Worm (Caenorhabditis elegans) whole organism, L2 larva: ENCODE measurements around the gene F58B3.6.

Experiments used
- C34F6.9 ChIP-seq: fragments of 150-350 bp; optimal IDR thresholded peaks from 2 replicates; lab custom pipeline; 2014; ENCODE audit warnings: missing biosample characterization, missing genetic modification characterization
- F13H6.1 ChIP-seq: sonication (generic microtip); optimal IDR thresholded peaks from 2 replicates; lab custom pipeline; 2016; ENCODE audit warnings: missing genetic modification characterization, missing compliant biosample characterization
- R02D3.7 ChIP-seq: fragments of 150-350 bp; optimal IDR thresholded peaks from 2 replicates; lab custom pipeline; 2014; ENCODE audit warnings: missing biosample characterization, missing genetic modification characterization
- Y55F3AM.14 ChIP-seq: fragments of 200-800 bp; sonication (Bioruptor generic); optimal IDR thresholded peaks from 2 replicates; lab custom pipeline; 2018; ENCODE audit warnings: mild to moderate bottlenecking, missing genetic modification characterization, missing compliant biosample characterization
- ZK546.5 ChIP-seq: sonication (generic microtip); optimal IDR thresholded peaks from 2 replicates; lab custom pipeline; 2017; ENCODE audit warnings: missing biosample characterization, missing genetic modification characterization
- alr-1 ChIP-seq: fragments of 150-350 bp; optimal IDR thresholded peaks from 2 replicates; lab custom pipeline; 2014; ENCODE audit warnings: missing biosample characterization, missing genetic modification characterization
- aly-2 ChIP-seq: fragments of 150-350 bp; optimal IDR thresholded peaks from 2 replicates; lab custom pipeline; 2014; ENCODE audit warnings: missing biosample characterization, missing genetic modification characterization
- ama-1 ChIP-seq: fragments of 150-350 bp; optimal IDR thresholded peaks from 2 replicates; lab custom pipeline; 2018; ENCODE audit warnings: inconsistent platforms
- blmp-1 ChIP-seq: sonication (generic microtip); optimal IDR thresholded peaks from 2 replicates; lab custom pipeline; 2017; ENCODE audit warnings: missing genetic modification characterization, mild to moderate bottlenecking, missing compliant biosample characterization, antibody characterized with exemption, moderate library complexity; ENCODE audit not compliant: insufficient read depth
- ceh-16 ChIP-seq: fragments of 150-350 bp; optimal IDR thresholded peaks from 2 replicates; lab custom pipeline; 2014; ENCODE audit warnings: missing biosample characterization, missing genetic modification characterization
- ceh-82 ChIP-seq: fragments of 150-350 bp; optimal IDR thresholded peaks from 2 replicates; lab custom pipeline; 2014; ENCODE audit warnings: missing biosample characterization, missing genetic modification characterization
- crh-2 ChIP-seq: sonication (generic microtip); optimal IDR thresholded peaks from 2 replicates; lab custom pipeline; 2017; ENCODE audit warnings: missing biosample characterization, missing genetic modification characterization
- dmd-4 ChIP-seq: sonication (generic microtip); optimal IDR thresholded peaks from 2 replicates; lab custom pipeline; 2017; ENCODE audit warnings: missing biosample characterization, missing genetic modification characterization
- egl-27 ChIP-seq: sonication (generic microtip); optimal IDR thresholded peaks from 3 replicates; lab custom pipeline; 2017; ENCODE audit warnings: missing biosample characterization, missing genetic modification reagents, missing genetic modification characterization
- elt-1 ChIP-seq: fragments of 150-350 bp; optimal IDR thresholded peaks from 2 replicates; lab custom pipeline; 2014; ENCODE audit warnings: missing biosample characterization, missing genetic modification characterization
- elt-3 ChIP-seq: sonication (generic microtip); optimal IDR thresholded peaks from 2 replicates; lab custom pipeline; 2017; ENCODE audit warnings: missing biosample characterization, missing genetic modification characterization
- fos-1 ChIP-seq: fragments of 150-350 bp; optimal IDR thresholded peaks from 2 replicates; lab custom pipeline; 2014; ENCODE audit warnings: missing biosample characterization, missing genetic modification characterization
- gmeb-1 ChIP-seq: fragments of 150-350 bp; optimal IDR thresholded peaks from 2 replicates; lab custom pipeline; 2014; ENCODE audit warnings: missing biosample characterization, missing genetic modification characterization
- lin-11 ChIP-seq: fragments of 150-350 bp; sonication (generic microtip); optimal IDR thresholded peaks from 2 replicates; lab custom pipeline; 2014; ENCODE audit warnings: missing biosample characterization, missing genetic modification characterization, inconsistent platforms, mixed read lengths
- lin-13 ChIP-seq: fragments of 150-350 bp; optimal IDR thresholded peaks from 2 replicates; lab custom pipeline; 2014; ENCODE audit warnings: missing biosample characterization, missing genetic modification reagents, missing genetic modification characterization
- lin-39 ChIP-seq: fragments of 150-350 bp; optimal IDR thresholded peaks from 2 replicates; lab custom pipeline; 2014; ENCODE audit warnings: missing biosample characterization, missing genetic modification reagents, missing genetic modification characterization
- lsy-2 ChIP-seq, 2 experiments: fragments of 150-350 bp in 1 of 2; sonication (generic microtip) in 1 of 2; optimal IDR thresholded peaks; 2 replicates each; lab custom pipeline; 2014 to 2017; ENCODE audit warnings: missing biosample characterization in 2 of 2, missing genetic modification characterization in 2 of 2
- mab-5 ChIP-seq: fragments of 150-350 bp; optimal IDR thresholded peaks from 2 replicates; lab custom pipeline; 2014; ENCODE audit warnings: missing biosample characterization, missing genetic modification characterization
- mbf-1 ChIP-seq: sonication (generic microtip); optimal IDR thresholded peaks from 2 replicates; lab custom pipeline; 2017; ENCODE audit warnings: missing biosample characterization, missing genetic modification characterization
- mdl-1 ChIP-seq, 2 experiments: fragments of 150-350 bp in 1 of 2; sonication (generic microtip) in 1 of 2; optimal IDR thresholded peaks; 2 replicates each; lab custom pipeline; 2017; ENCODE audit warnings: missing biosample characterization in 2 of 2, missing genetic modification characterization in 2 of 2
- nhr-10 ChIP-seq: sonication (generic microtip); optimal IDR thresholded peaks from 2 replicates; lab custom pipeline; 2017; ENCODE audit warnings: missing biosample characterization, missing genetic modification characterization
- nhr-11 ChIP-seq: fragments of 150-350 bp; optimal IDR thresholded peaks from 2 replicates; lab custom pipeline; 2014; ENCODE audit warnings: missing biosample characterization, missing genetic modification characterization
- nhr-129 ChIP-seq: fragments of 150-350 bp; optimal IDR thresholded peaks from 2 replicates; lab custom pipeline; 2014; ENCODE audit warnings: missing biosample characterization, missing genetic modification characterization
- nhr-21 ChIP-seq: fragments of 150-350 bp; optimal IDR thresholded peaks from 2 replicates; lab custom pipeline; 2014; ENCODE audit warnings: missing biosample characterization, missing genetic modification characterization
- nhr-23 ChIP-seq: fragments of 150-350 bp; optimal IDR thresholded peaks from 2 replicates; lab custom pipeline; 2014; ENCODE audit warnings: missing biosample characterization, missing genetic modification reagents, missing genetic modification characterization
- nhr-237 ChIP-seq: fragments of 150-350 bp; optimal IDR thresholded peaks from 2 replicates; lab custom pipeline; 2014; ENCODE audit warnings: missing biosample characterization, missing genetic modification characterization
- nhr-25 ChIP-seq: fragments of 150-350 bp; sonication (generic microtip); optimal IDR thresholded peaks from 3 replicates; lab custom pipeline; 2014; ENCODE audit warnings: missing biosample characterization, missing genetic modification characterization
- nhr-6 ChIP-seq: fragments of 150-350 bp; optimal IDR thresholded peaks from 2 replicates; lab custom pipeline; 2014; ENCODE audit warnings: missing biosample characterization, missing genetic modification characterization
- nhr-77 ChIP-seq: fragments of 150-350 bp; optimal IDR thresholded peaks from 2 replicates; lab custom pipeline; 2014; ENCODE audit warnings: missing biosample characterization, missing genetic modification characterization
- peb-1 ChIP-seq: fragments of 150-350 bp; optimal IDR thresholded peaks from 2 replicates; lab custom pipeline; 2014; ENCODE audit warnings: missing biosample characterization, missing genetic modification characterization
- sem-4 ChIP-seq: fragments of 150-350 bp; optimal IDR thresholded peaks from 2 replicates; lab custom pipeline; 2014; ENCODE audit warnings: missing biosample characterization, missing genetic modification reagents, missing genetic modification characterization
- skn-1 ChIP-seq: sonication (generic microtip); optimal IDR thresholded peaks from 2 replicates; lab custom pipeline; 2017; ENCODE audit warnings: missing biosample characterization, missing genetic modification characterization
- sma-3 ChIP-seq: sonication (generic microtip); optimal IDR thresholded peaks from 2 replicates; lab custom pipeline; 2016; ENCODE audit warnings: missing genetic modification reagents, missing genetic modification characterization, missing compliant biosample characterization
- sma-9 ChIP-seq, 2 experiments: fragments of 150-350 bp in 1 of 2; sonication (generic microtip) in 1 of 2; optimal IDR thresholded peaks; 2 replicates each; lab custom pipeline; 2014 to 2016; ENCODE audit warnings: missing genetic modification characterization in 2 of 2, mild to moderate bottlenecking in 1 of 2, missing biosample characterization in 1 of 2, missing compliant biosample characterization in 1 of 2, missing genetic modification reagents in 1 of 2, moderate library complexity in 1 of 2
- snpc-4 ChIP-seq: fragments of 150-350 bp; optimal IDR thresholded peaks from 2 replicates; lab custom pipeline; 2014; ENCODE audit warnings: missing biosample characterization, missing genetic modification characterization
- unc-39 ChIP-seq: fragments of 150-350 bp; optimal IDR thresholded peaks from 2 replicates; lab custom pipeline; 2014; ENCODE audit warnings: missing biosample characterization, missing genetic modification characterization
- unc-55 ChIP-seq: fragments of 150-350 bp; sonication (generic microtip); optimal IDR thresholded peaks from 3 replicates; lab custom pipeline; 2014; ENCODE audit warnings: missing biosample characterization, missing genetic modification reagents, missing genetic modification characterization
- unc-62 ChIP-seq: fragments of 150-350 bp; optimal IDR thresholded peaks from 2 replicates; lab custom pipeline; 2014; ENCODE audit warnings: missing biosample characterization, missing genetic modification reagents, missing genetic modification characterization
- ztf-1 ChIP-seq: fragments of 200-800 bp; sonication (Bioruptor generic); conservative IDR thresholded peaks from 2 replicates; pipeline ENCODE4 v1.3.6; 2022; ENCODE audit warnings: missing genetic modification characterization, missing compliant biosample characterization
- ztf-11 ChIP-seq: sonication (generic microtip); optimal IDR thresholded peaks from 2 replicates; lab custom pipeline; 2017; ENCODE audit warnings: missing biosample characterization, missing genetic modification characterization
- ztf-4 ChIP-seq: fragments of 150-350 bp; optimal IDR thresholded peaks from 2 replicates; lab custom pipeline; 2014; ENCODE audit warnings: missing biosample characterization, missing genetic modification characterization

Gene F58B3.6

DNA sequence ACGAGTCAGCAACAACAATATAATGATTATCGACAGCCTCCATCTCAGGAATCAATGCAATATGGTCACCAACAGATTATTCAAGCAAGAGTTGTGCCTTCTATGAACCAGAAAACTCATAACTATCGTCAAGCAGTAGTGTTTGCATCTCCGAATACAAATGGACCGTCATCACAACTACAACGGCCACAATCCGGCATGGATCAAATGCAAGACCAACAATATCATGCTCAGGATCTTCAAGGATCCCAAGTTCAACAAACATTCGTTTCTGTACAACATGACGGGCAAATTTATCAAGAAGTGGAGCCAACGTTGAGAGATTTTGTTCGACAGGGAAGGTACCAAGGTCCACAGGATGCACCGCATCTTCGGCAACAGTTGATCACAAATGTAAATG lies 39.4 kb upstream of the F58B3.6 start:
- TF ChIP-seq lin-11 (tag; lab: Kevin White, UChicago) = no peak
- TF ChIP-seq nhr-11 (tag; lab: Kevin White, UChicago) = no peak
- no peak for TF ChIP-seq nhr-77
- TF ChIP-seq unc-62 (GFP tag; lab: Kevin White, UChicago) = no peak
- no peak for TF ChIP-seq nhr-129
- TF ChIP-seq nhr-237 (tag; lab: Kevin White, UChicago) = no peak
- no peak for TF ChIP-seq dmd-4
- TF ChIP-seq ama-1 (lab: Kevin White, UChicago) = no peak
- no peak for TF ChIP-seq sem-4 (tag; lab: Kevin White, UChicago)
- TF ChIP-seq mdl-1 (tag; optimal IDR thresholded peaks at IDR 0.05; lab: Kevin White, UChicago) = no peak
- TF ChIP-seq sma-3 (GFP tag; lab: Kevin White, UChicago) = no peak
- no peak for TF ChIP-seq nhr-10 (tag; lab: Kevin White, UChicago)
- no peak for TF ChIP-seq F13H6.1 (tag; lab: Kevin White, UChicago)
- no peak for TF ChIP-seq nhr-23 (tag; lab: Kevin White, UChicago)
- no peak for TF ChIP-seq mbf-1
- TF ChIP-seq egl-27 = no peak
- TF ChIP-seq nhr-25 (tag; lab: Kevin White, UChicago) = no peak
- no peak for TF ChIP-seq skn-1 (tag; lab: Kevin White, UChicago)

DNA sequence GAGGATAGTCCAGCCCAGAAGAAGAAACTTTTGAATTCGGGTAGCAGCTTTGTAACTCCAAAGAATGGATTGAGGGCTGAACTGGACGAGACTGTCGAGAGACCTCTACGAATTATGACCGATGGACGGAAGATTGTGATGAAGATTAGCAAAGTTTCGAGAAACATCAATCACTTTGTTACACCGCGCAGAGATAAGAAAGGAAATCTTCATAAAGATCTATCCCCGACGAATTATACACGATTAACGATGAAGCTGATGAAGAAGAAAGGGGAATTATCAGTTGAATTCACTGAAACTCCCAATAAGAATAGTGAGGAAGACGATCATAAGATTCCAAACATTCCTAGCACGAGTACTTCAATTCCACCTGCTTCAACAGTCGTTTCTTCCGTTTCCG lies 36.7 kb upstream of the F58B3.6 start:
- TF ChIP-seq nhr-6 (tag; lab: Kevin White, UChicago) (no peak), lin-39 (tag; lab: Kevin White, UChicago) (no peak), ceh-16 (peak; percentile 7), elt-1 (peak; percentile 47), nhr-10 (tag; lab: Kevin White, UChicago) (no peak), snpc-4 (tag; lab: Kevin White, UChicago) (no peak), C34F6.9 (tag; lab: Kevin White, UChicago) (no peak), nhr-11 (tag; lab: Kevin White, UChicago) (no peak)

DNA sequence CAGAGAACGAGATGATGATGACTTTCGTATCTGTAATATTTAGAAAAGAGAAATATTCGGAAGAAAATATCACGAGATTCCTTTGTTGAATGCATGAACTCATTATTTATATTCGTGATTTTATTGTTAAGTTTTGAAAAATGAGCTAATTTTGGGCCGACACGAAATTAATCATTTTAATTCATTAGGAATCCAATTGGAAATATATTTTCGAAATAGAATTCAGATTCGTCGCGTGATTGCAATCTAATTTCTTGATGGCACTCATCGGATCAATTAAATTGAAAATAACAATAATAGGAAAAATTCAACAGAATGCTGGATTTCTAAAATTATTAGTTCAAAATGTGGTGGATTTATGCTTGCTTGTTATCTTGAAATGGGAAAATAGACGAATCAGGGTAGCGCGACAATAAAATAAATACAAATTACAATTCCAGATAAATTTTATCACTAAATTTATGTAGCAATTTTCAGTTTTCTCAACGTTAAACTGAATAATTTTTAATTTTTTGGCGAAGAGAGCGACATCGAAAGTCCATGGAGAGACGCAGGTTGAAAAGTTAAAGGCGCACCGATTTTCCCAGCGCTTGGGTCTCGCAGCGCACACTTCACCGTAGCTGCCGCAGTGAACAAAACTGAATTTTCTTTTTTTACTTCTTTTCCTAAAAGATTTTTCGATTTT lies 34.6 kb upstream of the F58B3.6 start:
- TF ChIP-seq skn-1 (tag; lab: Kevin White, UChicago) (peak; percentile 49), mab-5 (tag; lab: Kevin White, UChicago) (no peak), unc-39 (tag; lab: Kevin White, UChicago) (no peak), ceh-82 (tag; lab: Kevin White, UChicago) (no peak), elt-1 (no peak), nhr-129 (peak; percentile 63), ceh-16 (no peak), ztf-11 (tag; lab: Kevin White, UChicago) (no peak), fos-1 (tag; lab: Kevin White, UChicago) (peak; percentile 23), ama-1 (lab: Kevin White, UChicago) (peak; percentile 39), nhr-25 (tag; lab: Kevin White, UChicago) (peak; percentile 50), lin-13 (GFP tag; lab: Kevin White, UChicago) (peak; percentile 65), peb-1 (tag; lab: Kevin White, UChicago) (no peak), egl-27 (no peak), alr-1 (tag; lab: Kevin White, UChicago) (no peak), lsy-2 (tag; optimal IDR thresholded peaks at IDR 0.05; lab: Kevin White, UChicago) (peak; percentile 57 to 94), ztf-4 (peak; percentile 32), blmp-1 (tag; lab: Kevin White, UChicago) (peak; percentile 26), nhr-10 (tag; lab: Kevin White, UChicago) (no peak), mbf-1 (no peak), unc-55 (GFP tag; lab: Kevin White, UChicago) (peak; percentile 92), unc-62 (GFP tag; lab: Kevin White, UChicago) (no peak), nhr-237 (tag; lab: Kevin White, UChicago) (no peak), nhr-6 (tag; lab: Kevin White, UChicago) (no peak), ztf-1 (no peak), nhr-23 (tag; lab: Kevin White, UChicago) (no peak), nhr-21 (peak; percentile 4), snpc-4 (tag; lab: Kevin White, UChicago) (no peak), C34F6.9 (tag; lab: Kevin White, UChicago) (peak; percentile 79), sma-3 (GFP tag; lab: Kevin White, UChicago) (peak; percentile 46), dmd-4 (no peak), gmeb-1 (tag; lab: Kevin White, UChicago) (peak; percentile 75), Y55F3AM.14 (GFP tag; lab: Kevin White, UChicago) (peak; percentile 21), sma-9 (GFP tag; optimal IDR thresholded peaks at IDR 0.05; lab: Kevin White, UChicago) (peak; percentile 51), sma-9 (tag; optimal IDR thresholded peaks at IDR 0.05; lab: Kevin White, UChicago) (no peak), elt-3 (tag; lab: Kevin White, UChicago) (no peak), ZK546.5 (tag; lab: Kevin White, UChicago) (peak; percentile 26), crh-2 (tag; lab: Kevin White, UChicago) (peak; percentile 57), aly-2 (no peak), lin-11 (tag; lab: Kevin White, UChicago) (peak; percentile 81), nhr-11 (tag; lab: Kevin White, UChicago) (no peak), R02D3.7 (no peak), nhr-77 (no peak), F13H6.1 (tag; lab: Kevin White, UChicago) (peak; percentile 40)
